Fruit fly (Drosophila melanogaster): ENCODE measurements around the gene Iru.

Iru gene

DNA sequence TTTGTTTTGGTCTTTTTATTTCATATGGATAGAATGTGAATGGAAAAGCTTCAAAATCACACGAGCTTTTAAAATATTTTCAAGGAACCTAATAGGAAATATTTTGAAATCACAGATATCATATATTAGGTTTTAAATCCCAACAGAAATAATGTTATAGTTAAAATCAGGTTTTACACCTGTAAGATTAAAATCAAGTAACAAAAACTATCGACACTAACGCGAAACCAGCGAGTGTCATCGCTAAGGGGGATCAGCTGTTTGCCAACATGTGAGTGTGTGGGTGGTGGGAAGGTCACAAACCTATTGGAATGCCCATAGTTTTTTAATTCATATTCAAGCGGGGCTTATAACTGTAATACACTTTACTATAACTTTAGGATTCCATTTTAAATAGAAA, 32.4 kb downstream of the Iru start, which contains the start of gene hyx (continued):
- TF ChIP-seq ss (GFP tag; optimal IDR thresholded peaks at IDR 0.05) (no peak), CG7368 (GFP tag; optimal IDR thresholded peaks at IDR 0.05) (no peak), dsx (GFP tag; optimal IDR thresholded peaks at IDR 0.05; ENCODE audit: poor library complexity, severe bottlenecking) (no peak), CG31627 (GFP tag; optimal IDR thresholded peaks at IDR 0.05) (peak; percentile 20), CG6163 (GFP tag; IDR thresholded peaks at IDR 0.05) (no peak), CG8119 (GFP tag; IDR thresholded peaks at IDR 0.05) (no peak), CG16779 (tag; optimal IDR thresholded peaks at IDR 0.05) (no peak), Sox15 (GFP tag; optimal IDR thresholded peaks at IDR 0.05) (no peak), CG34406 (GFP tag; optimal IDR thresholded peaks at IDR 0.05) (no peak), salr (GFP tag; optimal IDR thresholded peaks at IDR 0.05) (no peak), Eip78C (GFP tag) (peak; percentile 81), Eip75B (GFP tag; optimal IDR thresholded peaks at IDR 0.05) (peak; percentile 36), Hr39 (GFP tag; optimal IDR thresholded peaks at IDR 0.05) (peak; percentile 52), CG6854 (GFP tag; optimal IDR thresholded peaks at IDR 0.05) (no peak), Lpt (GFP tag; optimal IDR thresholded peaks at IDR 0.05) (peak; percentile 22), topi (GFP tag; optimal IDR thresholded peaks at IDR 0.05) (peak; percentile 40), CG1621 (tag; optimal IDR thresholded peaks at IDR 0.05) (no peak), Ets21C (GFP tag; optimal IDR thresholded peaks at IDR 0.05) (no peak), vri (GFP tag; optimal IDR thresholded peaks at IDR 0.05) (no peak), CG3032 (tag; optimal IDR thresholded peaks at IDR 0.05) (peak; percentile 36), Blimp-1 (GFP tag; optimal IDR thresholded peaks at IDR 0.05) (no peak), Sox102F (GFP tag; optimal IDR thresholded peaks at IDR 0.05) (no peak), lz (GFP tag; optimal IDR thresholded peaks at IDR 0.05) (peak; percentile 12), Eip93F (GFP tag; optimal IDR thresholded peaks at IDR 0.05) (no peak), Smox (GFP tag; optimal IDR thresholded peaks at IDR 0.05) (no peak), CG11902 (GFP tag; optimal IDR thresholded peaks at IDR 0.05) (no peak), fd85E (GFP tag; optimal IDR thresholded peaks at IDR 0.05) (no peak), CG11294 (GFP tag; IDR thresholded peaks at IDR 0.05) (no peak), CG4318 (GFP tag; optimal IDR thresholded peaks at IDR 0.05) (no peak), OdsH (GFP tag; optimal IDR thresholded peaks at IDR 0.05) (no peak), Ets96B (tag; optimal IDR thresholded peaks at IDR 0.05) (no peak), CG6276 (GFP tag; optimal IDR thresholded peaks at IDR 0.05) (no peak), cyc (GFP tag; optimal IDR thresholded peaks at IDR 0.05) (peak; percentile 27), CG8319 (GFP tag; optimal IDR thresholded peaks at IDR 0.05) (no peak), CG10669 (GFP tag; optimal IDR thresholded peaks at IDR 0.05) (no peak), Gug (GFP tag; IDR thresholded peaks at IDR 0.05) (no peak), esn (GFP tag; optimal IDR thresholded peaks at IDR 0.05) (peak; percentile 54), net (GFP tag; optimal IDR thresholded peaks at IDR 0.05) (no peak)

DNA sequence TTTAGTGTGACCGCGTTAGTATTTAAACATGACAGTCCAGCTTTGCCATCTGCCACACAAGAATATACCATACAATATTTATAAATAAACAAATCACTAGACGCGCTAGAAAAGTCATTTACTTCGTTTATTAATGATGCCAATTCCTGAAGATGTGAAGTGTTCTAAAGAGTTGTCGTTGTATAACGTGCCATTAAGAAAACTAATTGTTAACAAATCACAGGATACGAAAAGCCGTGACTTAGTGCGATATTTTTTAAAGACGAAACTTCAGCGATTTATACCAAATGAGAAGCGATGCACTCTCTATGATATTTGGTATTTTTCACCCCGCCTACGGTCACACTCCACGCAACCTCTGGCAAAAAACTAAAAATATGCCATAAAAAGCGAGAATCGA, 33.2 kb downstream of the Iru start, which contains the start of gene neur:
Gene neur (minus strand): TSS at position 24 of the 400 bp plus-strand sequence.
- TF ChIP-seq CG6276 (GFP tag; optimal IDR thresholded peaks at IDR 0.05) (no peak), ss (GFP tag; optimal IDR thresholded peaks at IDR 0.05) (no peak), CG6854 (GFP tag; optimal IDR thresholded peaks at IDR 0.05) (no peak), CG6163 (GFP tag; IDR thresholded peaks at IDR 0.05) (no peak), CG7368 (GFP tag; optimal IDR thresholded peaks at IDR 0.05) (no peak), Hr39 (GFP tag; optimal IDR thresholded peaks at IDR 0.05) (peak; percentile 25), Gug (GFP tag; IDR thresholded peaks at IDR 0.05) (no peak), Hr38 (GFP tag; optimal IDR thresholded peaks at IDR 0.05) (no peak), Hr4 (GFP tag; optimal IDR thresholded peaks at IDR 0.05) (no peak), CG6792 (GFP tag; optimal IDR thresholded peaks at IDR 0.05) (peak; percentile 6), OdsH (GFP tag; optimal IDR thresholded peaks at IDR 0.05) (no peak), CG4318 (GFP tag; optimal IDR thresholded peaks at IDR 0.05) (no peak), CG11902 (GFP tag; optimal IDR thresholded peaks at IDR 0.05) (no peak), Lpt (GFP tag; optimal IDR thresholded peaks at IDR 0.05) (no peak), Sox15 (GFP tag; optimal IDR thresholded peaks at IDR 0.05) (no peak), achi (GFP tag; optimal IDR thresholded peaks at IDR 0.05) (peak; percentile 82), Smox (GFP tag; optimal IDR thresholded peaks at IDR 0.05) (no peak), CG10631 (GFP tag; optimal IDR thresholded peaks at IDR 0.05) (no peak), Eip93F (GFP tag; optimal IDR thresholded peaks at IDR 0.05) (no peak), CG11294 (GFP tag; IDR thresholded peaks at IDR 0.05) (no peak), CG3919 (GFP tag; optimal IDR thresholded peaks at IDR 0.05) (no peak), pdm3 (GFP tag; optimal IDR thresholded peaks at IDR 0.05) (no peak), CG6808 (GFP tag; optimal IDR thresholded peaks at IDR 0.05) (no peak), CG31627 (GFP tag; optimal IDR thresholded peaks at IDR 0.05) (peak; percentile 25), acj6 (GFP tag; optimal IDR thresholded peaks at IDR 0.05) (no peak), lz (GFP tag; optimal IDR thresholded peaks at IDR 0.05) (peak; percentile 41), esn (GFP tag; optimal IDR thresholded peaks at IDR 0.05) (peak; percentile 36), eg (GFP tag; IDR thresholded peaks at IDR 0.05) (no peak), CG8319 (GFP tag; optimal IDR thresholded peaks at IDR 0.05) (no peak), CG9139 (GFP tag; optimal IDR thresholded peaks at IDR 0.05) (no peak), spab (GFP tag; optimal IDR thresholded peaks at IDR 0.05) (no peak)
